Fruit fly (Drosophila melanogaster) whole organism, adult: ENCODE results near the gene RpS14b.

Source experiments
- CG12768 ChIP-seq: fragments of 200-800 bp; sonication (Bioruptor generic); optimal IDR thresholded peaks from 2 replicates; lab custom pipeline; 2017; ENCODE audit warnings: missing biosample characterization, missing genetic modification characterization, mild to moderate bottlenecking, moderate library complexity, missing genetic modification reagents
- CG33017 ChIP-seq: fragments of 200-800 bp; sonication (Bioruptor generic); optimal IDR thresholded peaks from 2 replicates; lab custom pipeline; 2018; ENCODE audit warnings: missing biosample characterization, mild to moderate bottlenecking, missing genetic modification characterization, moderate library complexity
- CG7045 ChIP-seq: fragments of 200-800 bp; sonication (Bioruptor generic); optimal IDR thresholded peaks from 2 replicates; lab custom pipeline; 2017; ENCODE audit warnings: missing biosample characterization, mild to moderate bottlenecking, missing genetic modification characterization
- Clk ChIP-seq: fragments of 200-800 bp; sonication (Bioruptor generic); optimal IDR thresholded peaks from 2 replicates; lab custom pipeline; 2017; ENCODE audit warnings: missing biosample characterization, missing genetic modification characterization
- Crg-1 ChIP-seq: fragments of 200-800 bp; sonication (Bioruptor generic); optimal IDR thresholded peaks from 2 replicates; lab custom pipeline; 2016; ENCODE audit warnings: missing biosample characterization, missing genetic modification characterization
- bab1 ChIP-seq: fragments of 200-800 bp; sonication (Bioruptor generic); optimal IDR thresholded peaks from 3 replicates; lab custom pipeline; 2019; ENCODE audit warnings: missing biosample characterization, mild to moderate bottlenecking, missing genetic modification characterization, moderate library complexity
- cnc ChIP-seq, 2 experiments: fragments of >200 bp; optimal IDR thresholded peaks; 2 replicates each; lab custom pipeline; 2017
- kay ChIP-seq: fragments of 200-800 bp; sonication (Bioruptor generic); peaks from one replicate; lab custom pipeline; 2016; ENCODE audit warnings: missing biosample characterization, missing genetic modification characterization, borderline replicate concordance

- TF ChIP-seq CG33017 (tag; lab: Kevin White, UChicago) (no peak), Crg-1 (GFP tag; lab: Kevin White, UChicago) (peak; percentile 54), Clk (GFP tag; lab: Kevin White, UChicago) (no peak), kay (GFP tag; lab: Kevin White, UChicago) (no peak), CG7045 (no peak), cnc (optimal IDR thresholded peaks at IDR 0.05; lab: Kevin White, UChicago) (no peak), bab1 (GFP tag; lab: Kevin White, UChicago) (peak; percentile 58), CG12768 (GFP tag; lab: Kevin White, UChicago) (no peak)
Observed at dm6 chrX:7969188-7969829, 34.6 kb downstream of the RpS14b start.
